Worm (Caenorhabditis elegans) whole organism, L2 larva: ENCODE results near the gene pei-1.

Experiments
- F13H6.1 ChIP-seq: sonication (generic microtip); optimal IDR thresholded peaks from 2 replicates; lab custom pipeline; 2016; ENCODE audit warnings: missing genetic modification characterization, missing compliant biosample characterization
- R02D3.7 ChIP-seq: fragments of 150-350 bp; optimal IDR thresholded peaks from 2 replicates; lab custom pipeline; 2014; ENCODE audit warnings: missing biosample characterization, missing genetic modification characterization
- alr-1 ChIP-seq: fragments of 150-350 bp; optimal IDR thresholded peaks from 2 replicates; lab custom pipeline; 2014; ENCODE audit warnings: missing biosample characterization, missing genetic modification characterization
- lsy-2 ChIP-seq, 2 experiments: fragments of 150-350 bp in 1 of 2; sonication (generic microtip) in 1 of 2; optimal IDR thresholded peaks; 2 replicates each; lab custom pipeline; 2014 to 2017; ENCODE audit warnings: missing biosample characterization in 2 of 2, missing genetic modification characterization in 2 of 2
- mdl-1 ChIP-seq, 2 experiments: fragments of 150-350 bp in 1 of 2; sonication (generic microtip) in 1 of 2; optimal IDR thresholded peaks; 2 replicates each; lab custom pipeline; 2017; ENCODE audit warnings: missing biosample characterization in 2 of 2, missing genetic modification characterization in 2 of 2
- nhr-11 ChIP-seq: fragments of 150-350 bp; optimal IDR thresholded peaks from 2 replicates; lab custom pipeline; 2014; ENCODE audit warnings: missing biosample characterization, missing genetic modification characterization
- nhr-237 ChIP-seq: fragments of 150-350 bp; optimal IDR thresholded peaks from 2 replicates; lab custom pipeline; 2014; ENCODE audit warnings: missing biosample characterization, missing genetic modification characterization
- unc-39 ChIP-seq: fragments of 150-350 bp; optimal IDR thresholded peaks from 2 replicates; lab custom pipeline; 2014; ENCODE audit warnings: missing biosample characterization, missing genetic modification characterization
- unc-55 ChIP-seq: fragments of 150-350 bp; sonication (generic microtip); optimal IDR thresholded peaks from 3 replicates; lab custom pipeline; 2014; ENCODE audit warnings: missing biosample characterization, missing genetic modification reagents, missing genetic modification characterization
- unc-62 ChIP-seq: fragments of 150-350 bp; optimal IDR thresholded peaks from 2 replicates; lab custom pipeline; 2014; ENCODE audit warnings: missing biosample characterization, missing genetic modification reagents, missing genetic modification characterization
- ztf-1 ChIP-seq: fragments of 200-800 bp; sonication (Bioruptor generic); conservative IDR thresholded peaks from 2 replicates; pipeline ENCODE4 v1.3.6; 2022; ENCODE audit warnings: missing genetic modification characterization, missing compliant biosample characterization

- TF ChIP-seq alr-1 (tag; lab: Kevin White, UChicago), result no peak
- no peak for TF ChIP-seq mdl-1 (tag; optimal IDR thresholded peaks at IDR 0.05; lab: Kevin White, UChicago)
- no peak for TF ChIP-seq R02D3.7 (tag; lab: Kevin White, UChicago)
- no peak for TF ChIP-seq nhr-11 (tag; lab: Kevin White, UChicago)
- TF ChIP-seq unc-62 (GFP tag; lab: Kevin White, UChicago), result no peak
- no peak for TF ChIP-seq ztf-1
- TF ChIP-seq nhr-237 (tag; lab: Kevin White, UChicago), result no peak
- no peak for TF ChIP-seq F13H6.1 (tag; lab: Kevin White, UChicago)
- TF ChIP-seq unc-55 (GFP tag; lab: Kevin White, UChicago), result no peak
- no peak for TF ChIP-seq lsy-2 (tag; optimal IDR thresholded peaks at IDR 0.05; lab: Kevin White, UChicago)
- no peak for TF ChIP-seq unc-39
These were observed at the start of gene pei-1 for ce11 chrIV:9592413-9592812.
